Fruit fly (Drosophila melanogaster): ENCODE data around the gene CG14053.

CG14053 gene

dm6 chrX:2163358-2163757, 30.4 kb downstream of the CG14053 start:
- no peak for TF ChIP-seq CG34422 (GFP tag; IDR thresholded peaks at IDR 0.05)
- TF ChIP-seq Kr (GFP tag; optimal IDR thresholded peaks at IDR 0.05), result no peak
- TF ChIP-seq unc-4 (GFP tag; IDR thresholded peaks at IDR 0.05; ENCODE audit: partially characterized antibody), result no peak
- peak; percentile 98 for TF ChIP-seq sd (tag; optimal IDR thresholded peaks at IDR 0.05)
- peak; percentile 41 for TF ChIP-seq CG10543 (GFP tag; optimal IDR thresholded peaks at IDR 0.05)
- TF ChIP-seq sna (GFP tag; IDR thresholded peaks at IDR 0.05; ENCODE audit: partially characterized antibody), result no peak
- peak; percentile 22 for TF ChIP-seq ftz-f1 (GFP tag; optimal IDR thresholded peaks at IDR 0.05)
- peak; percentile 45 for TF ChIP-seq CG12769 (tag; optimal IDR thresholded peaks at IDR 0.05)

- peak; percentile 12 for TF ChIP-seq CG34376 (GFP tag; optimal IDR thresholded peaks at IDR 0.05)
- TF ChIP-seq CG11398 (GFP tag; optimal IDR thresholded peaks at IDR 0.05), result no peak
- TF ChIP-seq Hr78 (GFP tag; optimal IDR thresholded peaks at IDR 0.05), result peak in 1 of 2 experiments; percentile 14
- TF ChIP-seq sr (GFP tag; IDR thresholded peaks at IDR 0.05), result 0 out of 3 replicates have a peak, but pooled peaks have one; percentile 11
- 0 out of 4 replicates have a peak, but pooled peaks have one; percentile 11 for TF ChIP-seq chinmo (GFP tag; IDR thresholded peaks at IDR 0.05; ENCODE audit: partially characterized antibody)
- TF ChIP-seq sd (tag; optimal IDR thresholded peaks at IDR 0.05), result peak; percentile 77
- peak; percentile 86 for TF ChIP-seq CG12769 (tag; optimal IDR thresholded peaks at IDR 0.05)
- TF ChIP-seq Pdp1 (GFP tag; optimal IDR thresholded peaks at IDR 0.05), result peak in 1 of 2 experiments; percentile 56
- no peak for TF ChIP-seq fu2 (GFP tag; optimal IDR thresholded peaks at IDR 0.05)
- no peak for TF ChIP-seq Eip74EF (GFP tag; optimal IDR thresholded peaks at IDR 0.05)
- no peak for TF ChIP-seq CG31365 (tag; optimal IDR thresholded peaks at IDR 0.05)
These were observed 31.4 kb downstream of the CG14053 start, which contains the start of the genes Cyp4d1 and CG3630 for dm6 chrX:2162130-2162907. TSS of gene Cyp4d1 (minus strand) at chrX:2162180. TSS of gene CG3630 (plus strand) at chrX:2162196.

- no peak for TF ChIP-seq nom (GFP tag; optimal IDR thresholded peaks at IDR 0.05)
- TF ChIP-seq btn (GFP tag; optimal IDR thresholded peaks at IDR 0.05), result no peak
- TF ChIP-seq chm (GFP tag; IDR thresholded peaks at IDR 0.05), result no peak
- peak; percentile 68 for TF ChIP-seq mirr (GFP tag; optimal IDR thresholded peaks at IDR 0.05)
- TF ChIP-seq hbn (GFP tag; IDR thresholded peaks at IDR 0.05; ENCODE audit: partially characterized antibody), result no peak
- TF ChIP-seq CG7987 (GFP tag; optimal IDR thresholded peaks at IDR 0.05), result no peak
- TF ChIP-seq CG7372 (GFP tag; IDR thresholded peaks at IDR 0.05), result no peak
- peak; percentile 82 for TF ChIP-seq Hey (tag; optimal IDR thresholded peaks at IDR 0.05)
- no peak for TF ChIP-seq TFAM (GFP tag; optimal IDR thresholded peaks at IDR 0.05)
- TF ChIP-seq CG15269 (tag; optimal IDR thresholded peaks at IDR 0.05), result peak; percentile 46
- TF ChIP-seq pho (GFP tag; optimal IDR thresholded peaks at IDR 0.05), result no peak
- peak; percentile 82 for TF ChIP-seq sug (tag; optimal IDR thresholded peaks at IDR 0.05)
- TF ChIP-seq NFAT (GFP tag; IDR thresholded peaks at IDR 0.05), result no peak
- TF ChIP-seq ttk (GFP tag; IDR thresholded peaks at IDR 0.05), result no peak
- no peak for TF ChIP-seq inv (GFP tag; IDR thresholded peaks at IDR 0.05; ENCODE audit: partially characterized antibody)
- TF ChIP-seq Aef1 (GFP tag; IDR thresholded peaks at IDR 0.05), result no peak
- TF ChIP-seq pan (optimal IDR thresholded peaks at IDR 0.05), result no peak
- TF ChIP-seq pan (GFP tag; optimal IDR thresholded peaks at IDR 0.05 in 1 of 2, IDR thresholded peaks at IDR 0.05 in 1 of 2), result peak in 1 of 2 experiments; percentile 31
- no peak for TF ChIP-seq Camta (GFP tag; optimal IDR thresholded peaks at IDR 0.05)
- no peak for TF ChIP-seq al (GFP tag; IDR thresholded peaks at IDR 0.05)
- TF ChIP-seq pita (GFP tag; optimal IDR thresholded peaks at IDR 0.05), result no peak
- TF ChIP-seq exex (tag; optimal IDR thresholded peaks at IDR 0.05), result peak; percentile 70
- TF ChIP-seq Deaf1 (tag; optimal IDR thresholded peaks at IDR 0.05), result peak; percentile 58
- no peak for TF ChIP-seq CG8478 (optimal IDR thresholded peaks at IDR 0.05)
- peak; percentile 66 for TF ChIP-seq HmgZ (tag; optimal IDR thresholded peaks at IDR 0.05)
- TF ChIP-seq CG8388 (GFP tag; optimal IDR thresholded peaks at IDR 0.05), result no peak
- no peak for TF ChIP-seq CG13287 (GFP tag; IDR thresholded peaks at IDR 0.05; ENCODE audit: partially characterized antibody)
- TF ChIP-seq CG8290 (GFP tag; optimal IDR thresholded peaks at IDR 0.05), result no peak
- peak in 1 of 2 experiments; percentile 71 for TF ChIP-seq CG8290 (tag; optimal IDR thresholded peaks at IDR 0.05)
These were observed 32.7 kb downstream of the CG14053 start for dm6 chrX:2161020-2161419.
